Fruit fly (Drosophila melanogaster) whole organism, embryonic: Measurements from ENCODE around the gene mRpL48.

Source experiments
- Bdp1 ChIP-seq: fragments of 200-800 bp; sonication (Bioruptor generic); optimal IDR thresholded peaks from 3 replicates; lab custom pipeline; 2016; ENCODE audit warnings: missing biosample characterization, missing genetic modification characterization
- Bgb ChIP-seq: fragments of 200-800 bp; sonication (Bioruptor generic); IDR thresholded peaks from 2 replicates; pipeline ENCODE4 v1.3.6; 2022; ENCODE audit warnings: missing biosample characterization, missing genetic modification characterization; ENCODE audit not compliant: partially characterized antibody
- CG10209 ChIP-seq: fragments of 200-800 bp; sonication (Bioruptor generic); optimal IDR thresholded peaks from 3 replicates; lab custom pipeline; 2017; ENCODE audit warnings: missing biosample characterization, mild to moderate bottlenecking, missing genetic modification characterization, missing genetic modification reagents
- CG1024 ChIP-seq: fragments of 200-800 bp; sonication (Bioruptor generic); IDR thresholded peaks from 2 replicates; pipeline ENCODE4 v1.3.6; 2022; ENCODE audit warnings: missing biosample characterization, missing genetic modification characterization
- CG10462 ChIP-seq: fragments of 200-800 bp; sonication (Bioruptor generic); optimal IDR thresholded peaks from 2 replicates; lab custom pipeline; 2016; ENCODE audit warnings: missing biosample characterization, missing genetic modification characterization
- CG10565 ChIP-seq: fragments of 200-800 bp; sonication (Bioruptor generic); optimal IDR thresholded peaks from 3 replicates; lab custom pipeline; 2016; ENCODE audit warnings: missing biosample characterization, mild to moderate bottlenecking, missing genetic modification characterization
- CG10979 ChIP-seq: fragments of 200-800 bp; sonication (Bioruptor generic); optimal IDR thresholded peaks from 2 replicates; lab custom pipeline; 2018; ENCODE audit warnings: missing biosample characterization, mild to moderate bottlenecking, missing genetic modification characterization, moderate library complexity
- CG12071 ChIP-seq: fragments of 200-800 bp; sonication (Bioruptor generic); optimal IDR thresholded peaks from 3 replicates; lab custom pipeline; 2018; ENCODE audit warnings: missing biosample characterization, mild to moderate bottlenecking, missing genetic modification characterization
- CG13296 ChIP-seq: fragments of 200-800 bp; sonication (Bioruptor generic); optimal IDR thresholded peaks from 3 replicates; lab custom pipeline; 2018; ENCODE audit warnings: missing biosample characterization, mild to moderate bottlenecking, missing genetic modification characterization
- CG13894 ChIP-seq: fragments of 200-800 bp; sonication (Bioruptor generic); optimal IDR thresholded peaks from 3 replicates; lab custom pipeline; 2018; ENCODE audit warnings: missing biosample characterization, mild to moderate bottlenecking, missing genetic modification characterization, moderate library complexity
- CG15269 ChIP-seq: fragments of 200-800 bp; sonication (Bioruptor generic); optimal IDR thresholded peaks from 2 replicates; lab custom pipeline; 2018; ENCODE audit warnings: missing biosample characterization, mild to moderate bottlenecking, missing genetic modification characterization, moderate library complexity
- CG17186 ChIP-seq: fragments of 200-800 bp; sonication (Bioruptor generic); optimal IDR thresholded peaks from 3 replicates; lab custom pipeline; 2017; ENCODE audit warnings: missing biosample characterization, missing genetic modification reagents, missing genetic modification characterization
- CG2202 ChIP-seq: fragments of 200-800 bp; sonication (Bioruptor generic); optimal IDR thresholded peaks from 2 replicates; lab custom pipeline; 2018; ENCODE audit warnings: missing biosample characterization, mild to moderate bottlenecking, missing genetic modification characterization
- CG31365 ChIP-seq: fragments of 200-800 bp; sonication (Bioruptor generic); optimal IDR thresholded peaks from 2 replicates; lab custom pipeline; 2018; ENCODE audit warnings: missing biosample characterization, mild to moderate bottlenecking, missing genetic modification characterization
- CG34224 ChIP-seq: fragments of 200-800 bp; sonication (Bioruptor generic); IDR thresholded peaks from 3 replicates; pipeline ENCODE4 v1.3.6; 2022; ENCODE audit warnings: missing biosample characterization, missing genetic modification characterization; ENCODE audit not compliant: partially characterized antibody
- CG34376 ChIP-seq: fragments of 200-800 bp; sonication (Bioruptor generic); optimal IDR thresholded peaks from 2 replicates; lab custom pipeline; 2018; ENCODE audit warnings: missing biosample characterization, mild to moderate bottlenecking, missing genetic modification characterization
- CG42726 ChIP-seq: fragments of 200-800 bp; sonication (Bioruptor generic); IDR thresholded peaks from 2 replicates; pipeline ENCODE4 v1.3.6; 2022; ENCODE audit warnings: missing biosample characterization, missing genetic modification characterization; ENCODE audit not compliant: partially characterized antibody
- CG4360 ChIP-seq: fragments of 200-800 bp; sonication (Bioruptor generic); IDR thresholded peaks from 2 replicates; pipeline ENCODE4 v1.3.6; 2022; ENCODE audit warnings: missing biosample characterization, missing genetic modification characterization
- CG5245 ChIP-seq: fragments of 200-800 bp; sonication (Bioruptor generic); optimal IDR thresholded peaks from 3 replicates; lab custom pipeline; 2016; ENCODE audit warnings: missing biosample characterization, missing genetic modification characterization
- CG6175 ChIP-seq: fragments of 200-800 bp; sonication (Bioruptor generic); IDR thresholded peaks from 3 replicates; pipeline ENCODE4 v1.3.6; 2022; ENCODE audit warnings: missing biosample characterization, missing genetic modification characterization
- CG8765 ChIP-seq: fragments of 200-800 bp; sonication (Bioruptor generic); IDR thresholded peaks from 2 replicates; pipeline ENCODE4 v1.3.6; 2022; ENCODE audit warnings: missing biosample characterization, missing genetic modification characterization
- CoRest ChIP-seq: fragments of 200-800 bp; sonication (Bioruptor generic); optimal IDR thresholded peaks from 3 replicates; lab custom pipeline; 2018; ENCODE audit warnings: missing biosample characterization, mild to moderate bottlenecking, missing genetic modification characterization, moderate library complexity
- Dll ChIP-seq: fragments of 200-800 bp; sonication (Bioruptor generic); IDR thresholded peaks from 4 replicates; pipeline ENCODE4 v1.3.6; 2022; ENCODE audit warnings: missing biosample characterization, missing genetic modification characterization; ENCODE audit not compliant: partially characterized antibody
- Ets97D ChIP-seq: fragments of 200-800 bp; sonication (Bioruptor generic); optimal IDR thresholded peaks from 3 replicates; lab custom pipeline; 2016; ENCODE audit warnings: missing biosample characterization, missing genetic modification characterization
- Fer3 ChIP-seq: fragments of 200-800 bp; sonication (Bioruptor generic); optimal IDR thresholded peaks from 2 replicates; lab custom pipeline; 2018; ENCODE audit warnings: missing biosample characterization, mild to moderate bottlenecking, missing genetic modification characterization, moderate library complexity
- H15 ChIP-seq: fragments of 200-800 bp; sonication (Bioruptor generic); IDR thresholded peaks from 3 replicates; pipeline ENCODE4 v1.3.6; 2022; ENCODE audit warnings: missing biosample characterization, missing genetic modification characterization
- Sin3A ChIP-seq: fragments of >200 bp; optimal IDR thresholded peaks from 2 replicates; lab custom pipeline; 2018
- Stat92E ChIP-seq, 3 experiments: fragments of >200 bp in 2 of 3; fragments of 200-800 bp in 1 of 3; sonication (Bioruptor generic) in 1 of 3; optimal IDR thresholded peaks; 2 replicates each; lab custom pipeline; 2017 to 2019; ENCODE audit warnings: missing biosample characterization in 3 of 3, missing genetic modification characterization in 3 of 3, mild to moderate bottlenecking in 1 of 3, moderate library complexity in 1 of 3
- Taf1 ChIP-seq: fragments of 200-800 bp; sonication (Bioruptor generic); IDR thresholded peaks from 2 replicates; pipeline ENCODE4 v1.3.6; 2022; ENCODE audit warnings: missing biosample characterization, missing genetic modification characterization
- Trl ChIP-seq, 3 experiments: fragments of >200 bp in 2 of 3; fragments of 200-800 bp in 1 of 3; sonication (Bioruptor generic) in 1 of 3; optimal IDR thresholded peaks; 2 replicates in 1 of 3; 3 replicates in 2 of 3; lab custom pipeline; 2016 to 2017; ENCODE audit warnings: missing biosample characterization in 1 of 3, missing genetic modification characterization in 1 of 3
- al ChIP-seq: fragments of 200-800 bp; sonication (Bioruptor generic); IDR thresholded peaks from 2 replicates; pipeline ENCODE4 v1.3.6; 2022; ENCODE audit warnings: missing biosample characterization, missing genetic modification characterization
- ato ChIP-seq: fragments of 200-800 bp; sonication (Bioruptor generic); IDR thresholded peaks from 2 replicates; pipeline ENCODE4 v1.3.6; 2022; ENCODE audit warnings: missing biosample characterization, missing genetic modification characterization; ENCODE audit not compliant: partially characterized antibody
- bab2 ChIP-seq: fragments of 200-800 bp; sonication (Bioruptor generic); optimal IDR thresholded peaks from 2 replicates; lab custom pipeline; 2016; ENCODE audit warnings: missing biosample characterization, missing genetic modification characterization
- bbx ChIP-seq: fragments of 200-800 bp; sonication (Bioruptor generic); IDR thresholded peaks from 2 replicates; pipeline ENCODE4 v1.3.6; 2022; ENCODE audit warnings: missing biosample characterization, missing genetic modification characterization; ENCODE audit not compliant: partially characterized antibody
- chif ChIP-seq, 2 experiments: fragments of 200-800 bp; sonication (Bioruptor generic); optimal IDR thresholded peaks; 3 replicates each; lab custom pipeline; 2016; ENCODE audit warnings: missing biosample characterization in 2 of 2, missing genetic modification characterization in 2 of 2
- danr ChIP-seq: fragments of 200-800 bp; sonication (Bioruptor generic); IDR thresholded peaks from 2 replicates; pipeline ENCODE4 v1.3.6; 2022; ENCODE audit warnings: missing biosample characterization, missing genetic modification characterization
- ewg ChIP-seq: fragments of 200-800 bp; sonication (Bioruptor generic); optimal IDR thresholded peaks from 3 replicates; lab custom pipeline; 2017; ENCODE audit warnings: mild to moderate bottlenecking, missing biosample characterization, missing genetic modification reagents, missing genetic modification characterization
- eyg ChIP-seq: fragments of 200-800 bp; sonication (Bioruptor generic); optimal IDR thresholded peaks from 3 replicates; lab custom pipeline; 2016; ENCODE audit warnings: missing biosample characterization, missing genetic modification characterization
- fd102C ChIP-seq: fragments of 200-800 bp; sonication (Bioruptor generic); optimal IDR thresholded peaks from 2 replicates; lab custom pipeline; 2018; ENCODE audit warnings: missing biosample characterization, mild to moderate bottlenecking, missing genetic modification characterization, moderate library complexity
- fd96Cb ChIP-seq: fragments of 200-800 bp; sonication (Bioruptor generic); optimal IDR thresholded peaks from 2 replicates; lab custom pipeline; 2018; ENCODE audit warnings: missing biosample characterization, mild to moderate bottlenecking, missing genetic modification characterization, moderate library complexity
- gem ChIP-seq: fragments of 200-800 bp; sonication (Bioruptor generic); optimal IDR thresholded peaks from 2 replicates; lab custom pipeline; 2019; ENCODE audit warnings: missing biosample characterization, mild to moderate bottlenecking, missing genetic modification characterization, moderate library complexity
- jing ChIP-seq: fragments of 200-800 bp; sonication (Bioruptor generic); optimal IDR thresholded peaks from 2 replicates; lab custom pipeline; 2018; ENCODE audit warnings: missing biosample characterization, mild to moderate bottlenecking, missing genetic modification characterization
- nerfin-2 ChIP-seq: fragments of 200-800 bp; sonication (Bioruptor generic); IDR thresholded peaks from 2 replicates; pipeline ENCODE4 v1.3.6; 2022; ENCODE audit warnings: missing biosample characterization, missing genetic modification characterization; ENCODE audit not compliant: partially characterized antibody
- pnt ChIP-seq: fragments of 200-800 bp; sonication (Bioruptor generic); optimal IDR thresholded peaks from 3 replicates; lab custom pipeline; 2016; ENCODE audit warnings: missing biosample characterization, missing genetic modification characterization
- repo ChIP-seq: fragments of 200-800 bp; sonication (Bioruptor generic); optimal IDR thresholded peaks from 2 replicates; lab custom pipeline; 2016; ENCODE audit warnings: missing biosample characterization, missing genetic modification characterization
- sd ChIP-seq: fragments of 200-800 bp; sonication (Bioruptor generic); optimal IDR thresholded peaks from 3 replicates; lab custom pipeline; 2018; ENCODE audit warnings: missing biosample characterization, mild to moderate bottlenecking, missing genetic modification characterization, moderate library complexity
- sisA ChIP-seq: fragments of 200-800 bp; sonication (Bioruptor generic); IDR thresholded peaks from 2 replicates; pipeline ENCODE4 v1.3.6; 2022; ENCODE audit warnings: missing biosample characterization, missing genetic modification characterization
- slou ChIP-seq: fragments of 200-800 bp; sonication (Bioruptor generic); optimal IDR thresholded peaks from 3 replicates; lab custom pipeline; 2016; ENCODE audit warnings: missing biosample characterization, missing genetic modification characterization
- zfh2 ChIP-seq: fragments of 200-800 bp; sonication (Bioruptor generic); optimal IDR thresholded peaks from 2 replicates; lab custom pipeline; 2016; ENCODE audit warnings: missing biosample characterization, missing genetic modification characterization

Gene mRpL48

dm6 chr2L:1723937-1724591 lies 13.8 kb downstream of the mRpL48 start, which contains the start of gene Rim2 (continued):
- peak; percentile 43; the same call in 1 of the 2 replicates for TF ChIP-seq Bgb
- TF ChIP-seq Taf1 (GFP tag; lab: Robert Waterston, UW), result no peak
- TF ChIP-seq ewg, result no peak
- peak; percentile 41 for TF ChIP-seq CG13296
- no peak for TF ChIP-seq Dll (GFP tag; lab: Robert Waterston, UW)
- TF ChIP-seq chif (GFP tag; optimal IDR thresholded peaks at IDR 0.05; lab: Kevin White, UChicago), result no peak
- peak; percentile 27 for TF ChIP-seq CG34376 (GFP tag; lab: Kevin White, UChicago)
- TF ChIP-seq CG13894 (tag; lab: Kevin White, UChicago), result peak; percentile 81
- TF ChIP-seq Trl (optimal IDR thresholded peaks at IDR 0.05; lab: Kevin White, UChicago), result no peak
- TF ChIP-seq Trl (GFP tag; optimal IDR thresholded peaks at IDR 0.05; lab: Kevin White, UChicago), result peak; percentile 22
- TF ChIP-seq ato (GFP tag; lab: Robert Waterston, UW), result peak; percentile 40; the same call in 1 of the 2 replicates
- TF ChIP-seq CG5245 (GFP tag; lab: Kevin White, UChicago), result no peak
- TF ChIP-seq CG34224 (GFP tag; lab: Robert Waterston, UW), result no peak; the same call in 2 of the 3 replicates
- TF ChIP-seq CG2202 (tag; lab: Kevin White, UChicago), result no peak
- no peak for TF ChIP-seq nerfin-2 (GFP tag; lab: Robert Waterston, UW)
- TF ChIP-seq eyg (GFP tag; lab: Kevin White, UChicago), result no peak
- no peak for TF ChIP-seq CG10209 (GFP tag; lab: Kevin White, UChicago)
- no peak; the same call in none of the 2 replicates for TF ChIP-seq bbx (GFP tag; lab: Robert Waterston, UW)
- TF ChIP-seq sd (tag; lab: Kevin White, UChicago), result peak; percentile 90
- no peak for TF ChIP-seq CG10565 (GFP tag; lab: Kevin White, UChicago)
- no peak for TF ChIP-seq bab2 (GFP tag; lab: Kevin White, UChicago)
- TF ChIP-seq CG15269 (tag; lab: Kevin White, UChicago), result no peak
- no peak for TF ChIP-seq jing (GFP tag; lab: Kevin White, UChicago)
- no peak for TF ChIP-seq danr (GFP tag; lab: Robert Waterston, UW)
- TF ChIP-seq gem (tag; lab: Kevin White, UChicago), result no peak
- no peak for TF ChIP-seq CG10979 (tag; lab: Kevin White, UChicago)
- no peak for TF ChIP-seq CG10462
- no peak for TF ChIP-seq CG8765 (GFP tag; lab: Robert Waterston, UW)
- TF ChIP-seq zfh2 (GFP tag; lab: Kevin White, UChicago), result peak; percentile 23
- no peak for TF ChIP-seq Bdp1 (GFP tag; lab: Kevin White, UChicago)
- TF ChIP-seq Fer3 (tag; lab: Kevin White, UChicago), result no peak
- TF ChIP-seq CG1024 (GFP tag; lab: Robert Waterston, UW), result no peak
- peak; percentile 34; the same call in 1 of the 2 replicates for TF ChIP-seq CG42726 (GFP tag; lab: Robert Waterston, UW)
- no peak for TF ChIP-seq slou (GFP tag; lab: Kevin White, UChicago)
- TF ChIP-seq repo (GFP tag; lab: Kevin White, UChicago), result no peak
- peak; percentile 38 for TF ChIP-seq Sin3A (lab: Kevin White, UChicago)
- no peak for TF ChIP-seq sisA (GFP tag; lab: Robert Waterston, UW)
- TF ChIP-seq CoRest (tag; lab: Kevin White, UChicago), result peak; percentile 59
- no peak for TF ChIP-seq H15 (GFP tag; lab: Robert Waterston, UW)
- TF ChIP-seq CG31365 (tag; lab: Kevin White, UChicago), result no peak
- TF ChIP-seq fd102C (GFP tag; lab: Kevin White, UChicago), result no peak
- TF ChIP-seq CG6175 (GFP tag; lab: Robert Waterston, UW), result no peak
- TF ChIP-seq Ets97D (GFP tag; lab: Kevin White, UChicago), result peak; percentile 84
- TF ChIP-seq CG12071 (GFP tag; lab: Kevin White, UChicago), result no peak
- peak in 1 of 3 experiments; percentile 12 for TF ChIP-seq Stat92E (GFP tag; optimal IDR thresholded peaks at IDR 0.05; lab: Kevin White, UChicago)
- peak; percentile 22; the same call in 1 of the 2 replicates for TF ChIP-seq CG4360 (GFP tag; lab: Robert Waterston, UW)
- TF ChIP-seq fd96Cb (tag; lab: Kevin White, UChicago), result no peak
- peak; percentile 69 for TF ChIP-seq CG17186
- no peak for TF ChIP-seq al (GFP tag; lab: Robert Waterston, UW)
- TF ChIP-seq pnt (GFP tag; lab: Kevin White, UChicago), result no peak
